Worm (Caenorhabditis elegans): ENCODE data around the gene F53G2.3.

Gene F53G2.3

DNA sequence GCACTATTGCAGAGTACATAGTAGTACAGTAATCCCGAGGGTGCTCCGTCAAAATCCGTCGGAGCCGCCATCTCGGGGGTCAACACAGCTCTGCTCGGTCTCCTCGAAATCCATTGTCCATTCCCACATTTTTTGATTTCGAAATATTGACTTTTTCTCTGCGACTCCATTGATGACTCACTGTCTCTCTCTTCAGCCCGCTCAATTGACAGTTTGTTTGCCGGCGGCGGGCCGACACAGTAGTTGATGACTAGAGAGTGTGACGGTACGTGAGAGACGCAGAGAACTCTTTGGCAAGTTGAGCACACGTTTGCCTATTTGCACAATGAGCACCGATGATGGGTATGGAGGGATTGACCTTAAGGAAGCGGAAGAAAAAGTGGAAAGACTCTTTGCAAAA lies 25.4 kb upstream of the F53G2.3 start:
- no peak for TF ChIP-seq nhr-237 (tag; optimal IDR thresholded peaks at IDR 0.05)
- no peak for TF ChIP-seq elt-3 (tag; optimal IDR thresholded peaks at IDR 0.05)
- no peak for TF ChIP-seq blmp-1 (tag; optimal IDR thresholded peaks at IDR 0.05; ENCODE audit: insufficient read depth)
- TF ChIP-seq ztf-11 (tag; optimal IDR thresholded peaks at IDR 0.05) = no peak
- TF ChIP-seq sma-3 (GFP tag; optimal IDR thresholded peaks at IDR 0.05) = peak; percentile 27
- TF ChIP-seq dmd-4 (tag; optimal IDR thresholded peaks at IDR 0.05) = no peak
- peak; percentile 77 for TF ChIP-seq peb-1 (tag; optimal IDR thresholded peaks at IDR 0.05)
- no peak for TF ChIP-seq ceh-16 (tag; optimal IDR thresholded peaks at IDR 0.05)
- no peak for TF ChIP-seq unc-39 (tag; optimal IDR thresholded peaks at IDR 0.05)
- peak; percentile 65 for TF ChIP-seq nhr-129 (tag; optimal IDR thresholded peaks at IDR 0.05)
- TF ChIP-seq nhr-25 (tag; optimal IDR thresholded peaks at IDR 0.05) = no peak
- TF ChIP-seq lsy-2 (tag; optimal IDR thresholded peaks at IDR 0.05) = no peak
- no peak for TF ChIP-seq alr-1 (tag; optimal IDR thresholded peaks at IDR 0.05)
- TF ChIP-seq C34F6.9 (tag; optimal IDR thresholded peaks at IDR 0.05) = no peak
- peak; percentile 88 for TF ChIP-seq F13H6.1 (tag; optimal IDR thresholded peaks at IDR 0.05)
- no peak for TF ChIP-seq ZK546.5 (tag; optimal IDR thresholded peaks at IDR 0.05)
- TF ChIP-seq lin-39 (tag; optimal IDR thresholded peaks at IDR 0.05) = no peak
- TF ChIP-seq aly-2 (tag; optimal IDR thresholded peaks at IDR 0.05) = no peak
- no peak for TF ChIP-seq ama-1 (optimal IDR thresholded peaks at IDR 0.05)
- TF ChIP-seq unc-55 (GFP tag; optimal IDR thresholded peaks at IDR 0.05) = no peak
- no peak for TF ChIP-seq nhr-21 (tag; optimal IDR thresholded peaks at IDR 0.05)
- TF ChIP-seq sma-9 (GFP tag; optimal IDR thresholded peaks at IDR 0.05) = peak; percentile 9
- TF ChIP-seq sma-9 (tag; optimal IDR thresholded peaks at IDR 0.05) = no peak
- no peak for TF ChIP-seq ztf-4 (tag; optimal IDR thresholded peaks at IDR 0.05)
- no peak for TF ChIP-seq mbf-1 (tag; optimal IDR thresholded peaks at IDR 0.05)
- TF ChIP-seq mab-5 (tag; optimal IDR thresholded peaks at IDR 0.05) = no peak
- no peak for TF ChIP-seq lin-13 (GFP tag; optimal IDR thresholded peaks at IDR 0.05)
- no peak for TF ChIP-seq zag-1 (tag; optimal IDR thresholded peaks at IDR 0.05)
- no peak for TF ChIP-seq lin-11 (tag; optimal IDR thresholded peaks at IDR 0.05)
- TF ChIP-seq fos-1 (tag; optimal IDR thresholded peaks at IDR 0.05) = peak; percentile 85
- TF ChIP-seq unc-62 (GFP tag; optimal IDR thresholded peaks at IDR 0.05) = no peak
- TF ChIP-seq gmeb-1 (tag; optimal IDR thresholded peaks at IDR 0.05) = no peak
- no peak for TF ChIP-seq ztf-1 (GFP tag; conservative IDR thresholded peaks at IDR 0.05)

DNA sequence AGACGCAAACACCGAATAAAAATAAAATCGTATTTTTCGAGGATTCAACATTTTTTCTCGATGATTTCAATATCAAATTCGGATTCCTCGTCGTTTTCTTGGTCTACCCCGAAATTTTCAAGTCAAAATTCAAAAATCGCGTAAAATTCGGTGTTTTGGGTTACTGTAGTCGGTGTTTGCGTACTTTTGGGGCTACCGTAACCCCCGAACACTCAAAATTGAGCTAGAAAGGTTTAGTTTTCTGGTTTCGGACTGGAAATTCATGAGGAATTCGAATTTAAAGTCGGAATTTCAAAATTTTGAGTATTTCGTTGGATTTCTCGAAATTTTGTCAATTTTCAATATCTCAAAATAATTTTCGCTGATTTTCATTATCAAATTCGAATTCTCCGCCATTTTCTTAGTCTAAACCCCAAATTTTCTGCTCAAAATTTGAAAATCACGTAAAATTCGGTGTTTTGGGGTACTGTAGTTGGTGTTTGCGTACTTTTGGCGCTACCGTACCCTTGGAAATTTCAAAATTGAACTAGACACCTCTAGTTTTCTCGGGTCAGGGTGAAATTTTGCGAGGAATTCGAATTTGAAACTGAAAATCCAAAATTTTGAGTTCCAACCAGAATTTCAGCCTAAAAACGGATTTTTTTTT lies 24.1 kb upstream of the F53G2.3 start:
- TF ChIP-seq fos-1 (tag; optimal IDR thresholded peaks at IDR 0.05) = no peak
- peak in 1 of 2 experiments; percentile 71 for TF ChIP-seq lsy-2 (tag; optimal IDR thresholded peaks at IDR 0.05)
- no peak for TF ChIP-seq snpc-4 (tag; optimal IDR thresholded peaks at IDR 0.05)

DNA sequence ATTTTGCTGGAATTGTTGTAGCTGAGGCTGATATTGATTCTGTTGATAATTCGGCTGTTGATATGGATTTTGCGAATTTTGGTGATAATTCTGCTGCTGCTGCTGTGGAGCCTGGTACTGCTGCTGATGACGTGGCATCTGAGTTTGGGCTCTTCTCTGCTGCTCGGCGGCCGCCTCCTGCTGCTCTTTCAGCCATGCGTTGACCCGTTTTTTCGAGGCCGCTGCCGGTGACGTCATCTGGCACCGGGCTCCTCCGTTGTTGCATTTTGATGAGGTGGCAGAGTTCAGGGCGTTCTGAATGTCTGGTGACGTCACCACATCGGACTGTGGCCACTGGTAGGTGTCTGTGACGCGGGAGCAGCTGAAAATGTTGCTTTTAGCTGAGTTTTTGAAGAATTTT lies 23.2 kb upstream of the F53G2.3 start:
- no peak for TF ChIP-seq nhr-129 (tag; optimal IDR thresholded peaks at IDR 0.05)
- TF ChIP-seq lsy-2 (tag; optimal IDR thresholded peaks at IDR 0.05) = no peak
- no peak for TF ChIP-seq peb-1 (tag; optimal IDR thresholded peaks at IDR 0.05)
- no peak for TF ChIP-seq mdl-1 (tag; optimal IDR thresholded peaks at IDR 0.05)
- TF ChIP-seq nhr-11 (tag; optimal IDR thresholded peaks at IDR 0.05) = no peak
- TF ChIP-seq C34F6.9 (tag; optimal IDR thresholded peaks at IDR 0.05) = no peak
- TF ChIP-seq snpc-4 (tag; optimal IDR thresholded peaks at IDR 0.05) = no peak
- no peak for TF ChIP-seq blmp-1 (tag; optimal IDR thresholded peaks at IDR 0.05; ENCODE audit: insufficient read depth)
- TF ChIP-seq mbf-1 (tag; optimal IDR thresholded peaks at IDR 0.05) = no peak
- no peak for TF ChIP-seq mab-5 (tag; optimal IDR thresholded peaks at IDR 0.05)

DNA sequence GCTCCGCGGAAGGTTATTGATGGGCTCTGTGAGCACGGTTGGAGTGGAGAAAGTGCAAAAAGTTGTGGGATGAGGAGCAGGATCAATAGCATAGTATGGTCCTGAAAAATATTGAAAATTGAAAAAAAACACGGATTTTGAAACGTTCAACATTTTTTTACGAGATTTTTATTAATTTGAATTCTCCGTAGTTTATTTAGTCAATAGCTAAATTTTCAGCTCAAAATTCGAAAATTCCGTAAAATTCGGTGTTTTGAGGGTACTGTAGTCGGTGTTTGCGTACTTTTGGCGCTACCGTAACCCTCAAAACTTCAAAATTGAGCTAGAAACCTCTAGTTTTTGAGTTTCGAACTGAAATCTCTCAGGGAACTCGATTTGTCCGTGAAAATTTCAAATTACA lies 21.3 kb upstream of the F53G2.3 start, which contains the start of gene pqn-42:
Gene pqn-42, minus strand, starts transcription at position 101 of the 400 bp plus-strand sequence.
- TF ChIP-seq ZK546.5 (tag; optimal IDR thresholded peaks at IDR 0.05) (no peak), nhr-10 (tag; optimal IDR thresholded peaks at IDR 0.05) (no peak), ztf-1 (GFP tag; conservative IDR thresholded peaks at IDR 0.05) (no peak), mbf-1 (tag; optimal IDR thresholded peaks at IDR 0.05) (no peak), nhr-11 (tag; optimal IDR thresholded peaks at IDR 0.05) (no peak), dmd-4 (tag; optimal IDR thresholded peaks at IDR 0.05) (no peak), snpc-4 (tag; optimal IDR thresholded peaks at IDR 0.05) (no peak), ceh-16 (tag; optimal IDR thresholded peaks at IDR 0.05) (no peak), ztf-11 (tag; optimal IDR thresholded peaks at IDR 0.05) (no peak)

Measured in whole organism, L2 larva.